Worm (Caenorhabditis elegans) whole organism, L1 larva: ENCODE results near the gene Y39A1A.10.

Experiments
- aly-2 ChIP-seq: fragments of 150-350 bp; optimal IDR thresholded peaks from 2 replicates; lab custom pipeline; 2014; ENCODE audit warnings: missing biosample characterization, missing genetic modification characterization
- ama-1 ChIP-seq: fragments of 150-350 bp; optimal IDR thresholded peaks from 2 replicates; lab custom pipeline; 2014
- ceh-82 ChIP-seq, 3 experiments: fragments of 150-350 bp in 1 of 3; sonication (generic microtip) in 2 of 3; optimal IDR thresholded peaks; 2 replicates each; lab custom pipeline; 2014 to 2017; ENCODE audit warnings: missing biosample characterization in 3 of 3, missing genetic modification characterization in 3 of 3
- elt-2 ChIP-seq: sonication (generic microtip); optimal IDR thresholded peaks from 2 replicates; lab custom pipeline; 2016; ENCODE audit warnings: missing genetic modification characterization, mild to moderate bottlenecking, inconsistent platforms, missing compliant biosample characterization, missing genetic modification reagents
- nhr-19 ChIP-seq: fragments of 200-800 bp; sonication (Bioruptor generic); conservative IDR thresholded peaks from 2 replicates; pipeline ENCODE4 v1.3.6; 2022; ENCODE audit warnings: missing genetic modification characterization, missing compliant biosample characterization

DNA sequence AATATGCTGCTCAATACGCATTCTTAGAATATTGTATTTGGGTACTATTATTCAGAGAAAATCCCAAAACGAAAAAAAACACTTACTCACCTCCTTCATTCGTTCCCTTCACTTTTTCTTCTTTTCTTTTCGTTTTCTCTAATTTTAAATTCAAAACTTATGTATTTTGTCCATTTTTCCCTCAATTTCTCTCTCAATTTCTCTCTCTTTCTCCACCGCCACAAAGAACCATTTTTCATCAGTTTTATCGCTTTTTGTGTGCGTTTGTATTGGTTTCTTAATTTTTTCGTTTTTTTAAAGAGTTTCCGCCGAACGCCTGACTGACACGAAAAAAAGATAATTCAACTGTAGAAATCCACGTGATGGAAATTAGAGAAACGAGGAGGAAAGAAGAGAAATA is 22.2 kb downstream of the Y39A1A.10 start, which contains the start of gene cnt-2:
- TF ChIP-seq ama-1 (no peak), aly-2 (tag; lab: Kevin White, UChicago) (no peak), elt-2 (tag; lab: Kevin White, UChicago) (no peak), ceh-82 (tag; optimal IDR thresholded peaks at IDR 0.05; lab: Kevin White, UChicago) (no peak), nhr-19 (GFP tag; lab: Robert Waterston, UW) (no peak)
